Fruit fly (Drosophila melanogaster) whole organism, embryonic: ENCODE measurements around the gene drm.
A peak's percentile ranks its signal among the peaks of the same experiment; 100 is the strongest.

Experiments used
- ATbp ChIP-seq: fragments of 200-800 bp; sonication (Bioruptor generic); optimal IDR thresholded peaks from 2 replicates; lab custom pipeline; 2017; ENCODE audit warnings: missing biosample characterization, mild to moderate bottlenecking, missing genetic modification characterization, missing genetic modification reagents
- CG11093 ChIP-seq: fragments of 200-800 bp; sonication (Bioruptor generic); IDR thresholded peaks from 3 replicates; pipeline ENCODE4 v1.3.6; 2022; ENCODE audit warnings: missing biosample characterization, missing genetic modification characterization
- CG11723 ChIP-seq: fragments of 200-800 bp; sonication (Bioruptor generic); optimal IDR thresholded peaks from 2 replicates; lab custom pipeline; 2017; ENCODE audit warnings: missing biosample characterization, mild to moderate bottlenecking, missing genetic modification characterization
- CG12104 ChIP-seq: fragments of 200-800 bp; sonication (Bioruptor generic); optimal IDR thresholded peaks from 3 replicates; lab custom pipeline; 2016; ENCODE audit warnings: missing biosample characterization, missing genetic modification characterization
- CG12155 ChIP-seq: fragments of 200-800 bp; sonication (Bioruptor generic); optimal IDR thresholded peaks from 3 replicates; lab custom pipeline; 2016; ENCODE audit warnings: missing biosample characterization, missing genetic modification characterization
- CG13424 ChIP-seq: fragments of 200-800 bp; sonication (Bioruptor generic); optimal IDR thresholded peaks from 2 replicates; lab custom pipeline; 2019; ENCODE audit warnings: missing biosample characterization, mild to moderate bottlenecking, missing genetic modification characterization, moderate library complexity
- CG13624 ChIP-seq: fragments of 200-800 bp; sonication (Bioruptor generic); optimal IDR thresholded peaks from 2 replicates; lab custom pipeline; 2016; ENCODE audit warnings: missing biosample characterization, missing genetic modification characterization
- CG14441 ChIP-seq: fragments of 200-800 bp; sonication (Bioruptor generic); IDR thresholded peaks from 2 replicates; pipeline ENCODE4 v1.3.6; 2022; ENCODE audit warnings: missing biosample characterization, missing genetic modification characterization
- CG14965 ChIP-seq: fragments of 200-800 bp; sonication (Bioruptor generic); optimal IDR thresholded peaks from 2 replicates; lab custom pipeline; 2016; ENCODE audit warnings: missing biosample characterization, missing genetic modification characterization, borderline replicate concordance
- CG1647 ChIP-seq: fragments of 200-800 bp; sonication (Bioruptor generic); optimal IDR thresholded peaks from 3 replicates; lab custom pipeline; 2016; ENCODE audit warnings: missing biosample characterization, missing genetic modification characterization
- CG16815 ChIP-seq: fragments of 200-800 bp; sonication (Bioruptor generic); optimal IDR thresholded peaks from 3 replicates; lab custom pipeline; 2017; ENCODE audit warnings: missing biosample characterization, mild to moderate bottlenecking, missing genetic modification characterization
- CG17361 ChIP-seq: fragments of 200-800 bp; sonication (Bioruptor generic); IDR thresholded peaks from 3 replicates; pipeline ENCODE4 v1.3.6; 2022; ENCODE audit warnings: missing biosample characterization, missing genetic modification characterization
- CG18011 ChIP-seq: fragments of 200-800 bp; sonication (Bioruptor generic); optimal IDR thresholded peaks from 2 replicates; lab custom pipeline; 2017; ENCODE audit warnings: missing biosample characterization, missing genetic modification characterization, mild to moderate bottlenecking, moderate library complexity, missing genotype
- CG1832 ChIP-seq: fragments of 200-800 bp; sonication (Bioruptor generic); optimal IDR thresholded peaks from 2 replicates; lab custom pipeline; 2017; ENCODE audit warnings: missing biosample characterization, mild to moderate bottlenecking, missing genetic modification characterization, inconsistent platforms
- CG18764 ChIP-seq: fragments of 200-800 bp; sonication (Bioruptor generic); optimal IDR thresholded peaks from 3 replicates; lab custom pipeline; 2016; ENCODE audit warnings: missing biosample characterization, missing genetic modification characterization
- CG2678 ChIP-seq: fragments of 200-800 bp; sonication (Bioruptor generic); optimal IDR thresholded peaks from 3 replicates; lab custom pipeline; 2019; ENCODE audit warnings: missing biosample characterization, mild to moderate bottlenecking, missing genetic modification characterization, moderate library complexity
- CG34376 ChIP-seq: fragments of 200-800 bp; sonication (Bioruptor generic); optimal IDR thresholded peaks from 2 replicates; lab custom pipeline; 2018; ENCODE audit warnings: missing biosample characterization, mild to moderate bottlenecking, missing genetic modification characterization
- CG4617 ChIP-seq: fragments of 200-800 bp; sonication (Bioruptor generic); optimal IDR thresholded peaks from 3 replicates; lab custom pipeline; 2016; ENCODE audit warnings: missing biosample characterization, missing genetic modification characterization, borderline replicate concordance
- CG4854 ChIP-seq: fragments of 200-800 bp; sonication (Bioruptor generic); optimal IDR thresholded peaks from 2 replicates; lab custom pipeline; 2016; ENCODE audit warnings: missing biosample characterization, missing genetic modification characterization, inconsistent platforms
- CG6813 ChIP-seq: fragments of 200-800 bp; sonication (Bioruptor generic); optimal IDR thresholded peaks from 2 replicates; lab custom pipeline; 2017; ENCODE audit warnings: missing biosample characterization, missing genetic modification characterization, mild to moderate bottlenecking, moderate library complexity, missing genetic modification reagents
- CG7839 ChIP-seq: fragments of 200-800 bp; sonication (Bioruptor generic); optimal IDR thresholded peaks from 3 replicates; lab custom pipeline; 2018; ENCODE audit warnings: missing biosample characterization, mild to moderate bottlenecking, missing genetic modification characterization, moderate library complexity
- CG7928 ChIP-seq: fragments of 200-800 bp; sonication (Bioruptor generic); optimal IDR thresholded peaks from 2 replicates; lab custom pipeline; 2017; ENCODE audit warnings: missing biosample characterization, mild to moderate bottlenecking, missing genetic modification characterization
- CG7987 ChIP-seq: fragments of 200-800 bp; sonication (Bioruptor generic); optimal IDR thresholded peaks from 2 replicates; lab custom pipeline; 2018; ENCODE audit warnings: missing biosample characterization, mild to moderate bottlenecking, missing genetic modification characterization, moderate library complexity
- CG8359 ChIP-seq: fragments of 200-800 bp; sonication (Bioruptor generic); optimal IDR thresholded peaks from 2 replicates; lab custom pipeline; 2017; ENCODE audit warnings: missing biosample characterization, mild to moderate bottlenecking, missing genetic modification characterization, borderline replicate concordance
- CG9797 ChIP-seq: fragments of 200-800 bp; sonication (Bioruptor generic); optimal IDR thresholded peaks from 3 replicates; lab custom pipeline; 2018; ENCODE audit warnings: missing biosample characterization, mild to moderate bottlenecking, missing genetic modification characterization
- CG9876 ChIP-seq: fragments of 200-800 bp; sonication (Bioruptor generic); optimal IDR thresholded peaks from 2 replicates; lab custom pipeline; 2016; ENCODE audit warnings: missing biosample characterization, missing genetic modification characterization
- CoRest ChIP-seq: fragments of 200-800 bp; sonication (Bioruptor generic); optimal IDR thresholded peaks from 3 replicates; lab custom pipeline; 2018; ENCODE audit warnings: missing biosample characterization, mild to moderate bottlenecking, missing genetic modification characterization, moderate library complexity
- CrebB ChIP-seq: fragments of 200-800 bp; sonication (Bioruptor generic); optimal IDR thresholded peaks from 3 replicates; lab custom pipeline; 2018; ENCODE audit warnings: missing biosample characterization, mild to moderate bottlenecking, missing genetic modification characterization
- Doc3 ChIP-seq: fragments of 200-800 bp; sonication (Bioruptor generic); IDR thresholded peaks from 3 replicates; pipeline ENCODE4 v1.3.6; 2022; ENCODE audit warnings: missing biosample characterization, missing genetic modification characterization; ENCODE audit not compliant: partially characterized antibody
- Drgx ChIP-seq: fragments of 200-800 bp; sonication (Bioruptor generic); IDR thresholded peaks from 2 replicates; pipeline ENCODE4 v1.3.6; 2022; ENCODE audit warnings: missing biosample characterization, missing genetic modification characterization
- HLH3B ChIP-seq: fragments of 200-800 bp; sonication (Bioruptor generic); IDR thresholded peaks from 2 replicates; pipeline ENCODE4 v1.3.6; 2022; ENCODE audit warnings: missing biosample characterization, missing genetic modification characterization
- Hand ChIP-seq: fragments of 200-800 bp; sonication (Bioruptor generic); optimal IDR thresholded peaks from 2 replicates; lab custom pipeline; 2017; ENCODE audit warnings: mild to moderate bottlenecking, missing biosample characterization, missing genetic modification reagents, missing genetic modification characterization
- Hsf ChIP-seq: fragments of 200-800 bp; sonication (Bioruptor generic); optimal IDR thresholded peaks from 3 replicates; lab custom pipeline; 2016; ENCODE audit warnings: missing biosample characterization, missing genetic modification characterization
- NfI ChIP-seq: fragments of 200-800 bp; sonication (Bioruptor generic); optimal IDR thresholded peaks from 3 replicates; lab custom pipeline; 2018; ENCODE audit warnings: missing biosample characterization, mild to moderate bottlenecking, missing genetic modification characterization, moderate library complexity
- Ssrp ChIP-seq: fragments of 200-800 bp; sonication (Bioruptor generic); optimal IDR thresholded peaks from 2 replicates; lab custom pipeline; 2018; ENCODE audit warnings: missing biosample characterization, mild to moderate bottlenecking, missing genetic modification characterization, moderate library complexity
- bab2 ChIP-seq: fragments of 200-800 bp; sonication (Bioruptor generic); optimal IDR thresholded peaks from 2 replicates; lab custom pipeline; 2016; ENCODE audit warnings: missing biosample characterization, missing genetic modification characterization
- crp ChIP-seq, 2 experiments: fragments of 200-800 bp; sonication (Bioruptor generic); optimal IDR thresholded peaks; 2 replicates in 1 of 2; 3 replicates in 1 of 2; lab custom pipeline; 2017; ENCODE audit warnings: missing biosample characterization in 2 of 2, missing genetic modification characterization in 2 of 2, mild to moderate bottlenecking in 1 of 2, moderate library complexity in 1 of 2
- dati ChIP-seq: fragments of 200-800 bp; sonication (Bioruptor generic); IDR thresholded peaks from 2 replicates; pipeline ENCODE4 v1.3.6; 2022; ENCODE audit warnings: missing biosample characterization, missing genetic modification characterization
- dm ChIP-seq: fragments of 200-800 bp; sonication (Bioruptor generic); optimal IDR thresholded peaks from 3 replicates; lab custom pipeline; 2016; ENCODE audit warnings: missing biosample characterization, missing genetic modification characterization
- esg ChIP-seq: fragments of 200-800 bp; sonication (Bioruptor generic); conservative IDR thresholded peaks from 2 replicates; pipeline ENCODE4 v1.3.6; 2022; ENCODE audit warnings: missing biosample characterization, missing genetic modification characterization
- fd102C ChIP-seq: fragments of 200-800 bp; sonication (Bioruptor generic); optimal IDR thresholded peaks from 2 replicates; lab custom pipeline; 2018; ENCODE audit warnings: missing biosample characterization, mild to moderate bottlenecking, missing genetic modification characterization, moderate library complexity
- ftz-f1 ChIP-seq: fragments of 200-800 bp; sonication (Bioruptor generic); optimal IDR thresholded peaks from 2 replicates; lab custom pipeline; 2016; ENCODE audit warnings: missing biosample characterization, missing genetic modification characterization
- grn ChIP-seq: fragments of 200-800 bp; sonication (Bioruptor generic); optimal IDR thresholded peaks from 3 replicates; lab custom pipeline; 2017; ENCODE audit warnings: missing biosample characterization, missing genetic modification characterization
- insv ChIP-seq, 2 experiments: fragments of 200-800 bp; sonication (Bioruptor generic); optimal IDR thresholded peaks; 3 replicates each; lab custom pipeline; 2016 to 2018; ENCODE audit warnings: missing biosample characterization in 2 of 2, missing genetic modification characterization in 2 of 2
- mirr ChIP-seq: fragments of 200-800 bp; sonication (Bioruptor generic); optimal IDR thresholded peaks from 3 replicates; lab custom pipeline; 2018; ENCODE audit warnings: missing biosample characterization, mild to moderate bottlenecking, missing genetic modification characterization
- onecut ChIP-seq: fragments of 200-800 bp; sonication (Bioruptor generic); IDR thresholded peaks from 2 replicates; pipeline ENCODE4 v1.3.6; 2022; ENCODE audit warnings: missing biosample characterization, missing genetic modification characterization
- pnt ChIP-seq: fragments of 200-800 bp; sonication (Bioruptor generic); optimal IDR thresholded peaks from 3 replicates; lab custom pipeline; 2016; ENCODE audit warnings: missing biosample characterization, missing genetic modification characterization
- ranshi ChIP-seq: fragments of 200-800 bp; sonication (Bioruptor generic); IDR thresholded peaks from 2 replicates; pipeline ENCODE4 v1.3.6; 2022; ENCODE audit warnings: missing biosample characterization, missing genetic modification characterization
- tio ChIP-seq: fragments of 200-800 bp; sonication (Bioruptor generic); optimal IDR thresholded peaks from 2 replicates; lab custom pipeline; 2017; ENCODE audit warnings: missing biosample characterization, missing genetic modification characterization, inconsistent platforms

drm gene

DNA sequence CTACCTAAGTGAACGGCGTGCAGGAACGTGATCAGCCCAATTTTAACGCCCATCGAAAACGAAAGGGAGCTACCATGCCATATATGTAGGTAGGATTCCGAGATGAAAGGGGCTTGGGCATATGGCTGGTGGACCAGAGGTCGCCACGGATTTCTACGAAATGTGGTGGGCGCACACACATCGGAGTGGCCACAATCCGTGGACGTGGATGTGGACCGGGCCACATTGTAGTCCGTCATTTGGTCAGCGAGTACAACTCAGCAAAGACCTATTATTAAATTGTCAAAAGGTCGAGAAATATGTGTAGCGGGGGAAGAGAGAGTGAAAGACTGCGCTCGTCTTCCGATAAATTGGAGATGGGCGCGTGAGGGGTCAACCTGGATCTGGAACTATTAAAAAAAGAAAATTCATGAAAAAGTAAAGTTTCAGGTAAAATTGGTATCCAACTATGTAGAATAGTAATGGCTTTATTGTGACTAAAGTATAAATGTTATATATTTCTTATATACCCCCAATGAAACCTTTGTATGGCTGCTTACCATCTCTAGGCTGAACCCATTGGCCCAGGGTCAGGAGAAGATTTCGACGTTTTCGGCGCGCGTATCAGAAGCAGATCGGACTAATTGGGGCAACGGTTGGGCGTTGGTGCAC is 16.5 kb downstream of the drm start (continued):
- no peak for TF ChIP-seq insv (GFP tag; optimal IDR thresholded peaks at IDR 0.05; lab: Kevin White, UChicago)
- no peak for TF ChIP-seq ftz-f1
- 0 out of 2 replicates have a peak, but pooled peaks have one; percentile 5 for TF ChIP-seq onecut
- TF ChIP-seq CG13624 (GFP tag; lab: Kevin White, UChicago), result no peak
- no peak for TF ChIP-seq CG9876 (GFP tag; lab: Kevin White, UChicago)
- no peak for TF ChIP-seq fd102C (GFP tag; lab: Kevin White, UChicago)
- no peak for TF ChIP-seq CG4617
- no peak for TF ChIP-seq CG1832
- no peak for TF ChIP-seq crp (GFP tag; optimal IDR thresholded peaks at IDR 0.05; lab: Kevin White, UChicago)
- TF ChIP-seq Hand (GFP tag; lab: Kevin White, UChicago), result no peak
- no peak for TF ChIP-seq pnt (GFP tag; lab: Kevin White, UChicago)
- TF ChIP-seq CG18011, result no peak
- TF ChIP-seq ranshi (GFP tag; lab: Robert Waterston, UW), result no peak
- no peak for TF ChIP-seq esg (GFP tag; lab: Robert Waterston, UW)
- peak; percentile 19; the same call in 1 of the 3 replicates for TF ChIP-seq CG17361 (GFP tag; lab: Robert Waterston, UW)
- no peak for TF ChIP-seq CG34376
- no peak for TF ChIP-seq bab2 (GFP tag; lab: Kevin White, UChicago)
- TF ChIP-seq dati (GFP tag; lab: Robert Waterston, UW), result no peak
- no peak for TF ChIP-seq CG9797 (GFP tag; lab: Kevin White, UChicago)
- TF ChIP-seq CrebB (tag; lab: Kevin White, UChicago), result no peak
- TF ChIP-seq CG11723, result no peak
- TF ChIP-seq tio, result no peak
- no peak for TF ChIP-seq Drgx (GFP tag; lab: Robert Waterston, UW)
- TF ChIP-seq CG2678, result peak; percentile 48
- no peak for TF ChIP-seq Ssrp (tag; lab: Kevin White, UChicago)
- TF ChIP-seq mirr (GFP tag; lab: Kevin White, UChicago), result no peak
- TF ChIP-seq CG13424 (tag; lab: Kevin White, UChicago), result peak; percentile 16
- TF ChIP-seq Doc3 (GFP tag; lab: Robert Waterston, UW), result peak; percentile 63; the same call in 2 of the 3 replicates
- no peak for TF ChIP-seq dm
- peak; percentile 29 for TF ChIP-seq CG7839
- TF ChIP-seq Hsf (GFP tag; lab: Kevin White, UChicago), result no peak
- TF ChIP-seq CG1647 (GFP tag; lab: Kevin White, UChicago), result no peak
- TF ChIP-seq CG8359 (GFP tag; lab: Kevin White, UChicago), result peak; percentile 36
- TF ChIP-seq grn (GFP tag; lab: Kevin White, UChicago), result no peak
- TF ChIP-seq CG14441, result no peak
- TF ChIP-seq CG12155, result no peak
- TF ChIP-seq CG16815, result no peak
- no peak for TF ChIP-seq CG11093 (GFP tag; lab: Robert Waterston, UW)
- no peak for TF ChIP-seq CG18764
- no peak for TF ChIP-seq CG7928
- TF ChIP-seq CG4854 (GFP tag; lab: Kevin White, UChicago), result no peak
- no peak for TF ChIP-seq CoRest (tag; lab: Kevin White, UChicago)
- TF ChIP-seq CG7987 (GFP tag; lab: Kevin White, UChicago), result no peak
- no peak for TF ChIP-seq NfI (GFP tag; lab: Kevin White, UChicago)
- no peak for TF ChIP-seq CG14965 (GFP tag; lab: Kevin White, UChicago)
- TF ChIP-seq ATbp (GFP tag; lab: Kevin White, UChicago), result no peak
- TF ChIP-seq CG12104 (GFP tag; lab: Kevin White, UChicago), result no peak
- TF ChIP-seq CG6813, result peak; percentile 42
- TF ChIP-seq HLH3B (GFP tag; lab: Robert Waterston, UW), result no peak
